Worm (Caenorhabditis elegans) whole organism, L1 larva: ENCODE measurements around the gene hrpa-2.

Source experiments
- C04F5.9 ChIP-seq: sonication (generic microtip); optimal IDR thresholded peaks from 2 replicates; lab custom pipeline; 2016; ENCODE audit warnings: missing genetic modification characterization, missing compliant biosample characterization
- C16A3.4 ChIP-seq: fragments of 150-350 bp; optimal IDR thresholded peaks from 2 replicates; lab custom pipeline; 2014; ENCODE audit warnings: missing biosample characterization, missing genetic modification characterization
- alr-1 ChIP-seq: fragments of 200-800 bp; sonication (Bioruptor generic); optimal IDR thresholded peaks from 2 replicates; lab custom pipeline; 2018; ENCODE audit warnings: borderline replicate concordance, mild to moderate bottlenecking, missing genetic modification characterization, missing compliant biosample characterization
- aly-2 ChIP-seq: fragments of 150-350 bp; optimal IDR thresholded peaks from 2 replicates; lab custom pipeline; 2014; ENCODE audit warnings: missing biosample characterization, missing genetic modification characterization
- blmp-1 ChIP-seq: fragments of 150-350 bp; optimal IDR thresholded peaks from 2 replicates; lab custom pipeline; 2014; ENCODE audit warnings: missing biosample characterization, missing genetic modification characterization
- ceh-82 ChIP-seq, 3 experiments: fragments of 150-350 bp in 1 of 3; sonication (generic microtip) in 2 of 3; optimal IDR thresholded peaks; 2 replicates each; lab custom pipeline; 2014 to 2017; ENCODE audit warnings: missing biosample characterization in 3 of 3, missing genetic modification characterization in 3 of 3
- ceh-88 ChIP-seq: fragments of 200-800 bp; sonication (Bioruptor generic); IDR thresholded peaks from 2 replicates; pipeline ENCODE4 v1.3.6; 2022; ENCODE audit warnings: missing genetic modification characterization, missing compliant biosample characterization
- dpl-1 ChIP-seq, 3 experiments: fragments of 150-350 bp in 2 of 3; sonication (generic microtip) in 1 of 3; optimal IDR thresholded peaks; 2 replicates each; lab custom pipeline; 2014 to 2017; ENCODE audit warnings: missing biosample characterization in 3 of 3, missing genetic modification characterization in 3 of 3, missing genetic modification reagents in 3 of 3
- egl-13 ChIP-seq: sonication (generic microtip); optimal IDR thresholded peaks from 2 replicates; lab custom pipeline; 2016; ENCODE audit warnings: missing genotype, missing genetic modification reagents, missing genetic modification characterization, missing compliant biosample characterization
- elt-2 ChIP-seq: sonication (generic microtip); optimal IDR thresholded peaks from 2 replicates; lab custom pipeline; 2016; ENCODE audit warnings: missing genetic modification characterization, mild to moderate bottlenecking, inconsistent platforms, missing compliant biosample characterization, missing genetic modification reagents
- ets-5 ChIP-seq: fragments of 200-800 bp; sonication (Bioruptor generic); IDR thresholded peaks from 2 replicates; pipeline ENCODE4 v1.3.6; 2022; ENCODE audit warnings: missing genetic modification characterization, missing compliant biosample characterization
- fkh-10 ChIP-seq: sonication (generic microtip); optimal IDR thresholded peaks from 2 replicates; lab custom pipeline; 2017; ENCODE audit warnings: missing biosample characterization, missing genetic modification reagents, missing genetic modification characterization
- fkh-8 ChIP-seq: sonication (generic microtip); optimal IDR thresholded peaks from 2 replicates; lab custom pipeline; 2016; ENCODE audit warnings: mild to moderate bottlenecking, missing genetic modification characterization, missing compliant biosample characterization
- fos-1 ChIP-seq: fragments of 150-350 bp; optimal IDR thresholded peaks from 2 replicates; lab custom pipeline; 2014; ENCODE audit warnings: missing biosample characterization, missing genetic modification characterization
- hlh-17 ChIP-seq: fragments of 200-800 bp; sonication (Bioruptor generic); optimal IDR thresholded peaks from 2 replicates; lab custom pipeline; 2018; ENCODE audit warnings: missing genetic modification characterization, mild to moderate bottlenecking, missing compliant biosample characterization, moderate library complexity, borderline replicate concordance
- hlh-4 ChIP-seq: sonication (generic microtip); optimal IDR thresholded peaks from 2 replicates; lab custom pipeline; 2016; ENCODE audit warnings: mild to moderate bottlenecking, missing genetic modification characterization, missing compliant biosample characterization
- hpl-2 ChIP-seq: fragments of 150-350 bp; optimal IDR thresholded peaks from 2 replicates; lab custom pipeline; 2014; ENCODE audit warnings: missing biosample characterization, missing genetic modification reagents, missing genetic modification characterization
- irx-1 ChIP-seq: sonication (generic microtip); optimal IDR thresholded peaks from 2 replicates; lab custom pipeline; 2016; ENCODE audit warnings: missing genetic modification characterization, missing compliant biosample characterization
- jun-1 ChIP-seq: fragments of 150-350 bp; optimal IDR thresholded peaks from 2 replicates; lab custom pipeline; 2014; ENCODE audit warnings: missing biosample characterization, missing genetic modification reagents, missing genetic modification characterization
- lin-14 ChIP-seq: fragments of 200-800 bp; sonication (Bioruptor generic); optimal IDR thresholded peaks from 2 replicates; lab custom pipeline; 2018; ENCODE audit warnings: mild to moderate bottlenecking, missing genetic modification characterization, moderate library complexity, missing compliant biosample characterization
- lir-3 ChIP-seq: sonication (generic microtip); optimal IDR thresholded peaks from 2 replicates; lab custom pipeline; 2016; ENCODE audit warnings: mild to moderate bottlenecking, missing genetic modification characterization, moderate library complexity, missing compliant biosample characterization; ENCODE audit not compliant: poor library complexity
- lsy-2 ChIP-seq, 2 experiments: fragments of 150-350 bp; optimal IDR thresholded peaks; 2 replicates each; lab custom pipeline; 2014; ENCODE audit warnings: missing biosample characterization in 2 of 2, missing genetic modification characterization in 2 of 2
- mef-2 ChIP-seq: fragments of 150-350 bp; optimal IDR thresholded peaks from 2 replicates; lab custom pipeline; 2014; ENCODE audit warnings: missing biosample characterization, missing genetic modification characterization
- nhr-11 ChIP-seq: fragments of 150-350 bp; optimal IDR thresholded peaks from 2 replicates; lab custom pipeline; 2014; ENCODE audit warnings: missing biosample characterization, missing genetic modification characterization
- nhr-12 ChIP-seq: sonication (generic microtip); optimal IDR thresholded peaks from 2 replicates; lab custom pipeline; 2017; ENCODE audit warnings: missing biosample characterization, missing genetic modification characterization
- nhr-20 ChIP-seq: sonication (generic microtip); optimal IDR thresholded peaks from 2 replicates; lab custom pipeline; 2016; ENCODE audit warnings: mild to moderate bottlenecking, missing genetic modification characterization, missing compliant biosample characterization
- nhr-237 ChIP-seq: fragments of 150-350 bp; optimal IDR thresholded peaks from 2 replicates; lab custom pipeline; 2014; ENCODE audit warnings: missing biosample characterization, missing genetic modification characterization
- nhr-71 ChIP-seq: sonication (generic microtip); optimal IDR thresholded peaks from 2 replicates; lab custom pipeline; 2016; ENCODE audit warnings: mild to moderate bottlenecking, missing genetic modification characterization, moderate library complexity, missing compliant biosample characterization
- nhr-76 ChIP-seq: sonication (generic microtip); optimal IDR thresholded peaks from 2 replicates; lab custom pipeline; 2017; ENCODE audit warnings: missing biosample characterization, missing genetic modification characterization
- nhr-77 ChIP-seq: fragments of 150-350 bp; optimal IDR thresholded peaks from 2 replicates; lab custom pipeline; 2014; ENCODE audit warnings: missing biosample characterization, missing genetic modification characterization
- nhr-85 ChIP-seq: sonication (generic microtip); peaks from one replicate; lab custom pipeline; 2016; ENCODE audit warnings: missing genetic modification characterization, inconsistent platforms, missing compliant biosample characterization
- pag-3 ChIP-seq: sonication (generic microtip); optimal IDR thresholded peaks from 2 replicates; lab custom pipeline; 2017; ENCODE audit warnings: missing genetic modification characterization, mild to moderate bottlenecking, missing compliant biosample characterization, antibody characterized with exemption, borderline replicate concordance; ENCODE audit not compliant: insufficient read depth
- pax-3 ChIP-seq: fragments of 200-800 bp; sonication (Bioruptor generic); optimal IDR thresholded peaks from 2 replicates; lab custom pipeline; 2018; ENCODE audit warnings: mild to moderate bottlenecking, missing genetic modification characterization, moderate library complexity, missing compliant biosample characterization
- pqm-1 ChIP-seq: sonication (generic microtip); optimal IDR thresholded peaks from 3 replicates; lab custom pipeline; 2017; ENCODE audit warnings: missing biosample characterization, missing genetic modification characterization
- rnt-1 ChIP-seq: sonication (generic microtip); optimal IDR thresholded peaks from 2 replicates; lab custom pipeline; 2016; ENCODE audit warnings: mild to moderate bottlenecking, missing genetic modification characterization, moderate library complexity, missing compliant biosample characterization
- snu-23 ChIP-seq: sonication (generic microtip); optimal IDR thresholded peaks from 2 replicates; lab custom pipeline; 2016; ENCODE audit warnings: missing genetic modification characterization, missing compliant biosample characterization
- sox-4 ChIP-seq: sonication (generic microtip); optimal IDR thresholded peaks from 2 replicates; lab custom pipeline; 2016; ENCODE audit warnings: missing genetic modification characterization, missing compliant biosample characterization
- tbx-2 ChIP-seq: sonication (generic microtip); optimal IDR thresholded peaks from 2 replicates; lab custom pipeline; 2016; ENCODE audit warnings: missing genetic modification characterization, missing compliant biosample characterization
- unc-130 ChIP-seq: fragments of 150-350 bp; optimal IDR thresholded peaks from 2 replicates; lab custom pipeline; 2017; ENCODE audit warnings: missing biosample characterization, missing genetic modification characterization, inconsistent platforms
- unc-62 ChIP-seq: fragments of 150-350 bp; optimal IDR thresholded peaks from 2 replicates; lab custom pipeline; 2014; ENCODE audit warnings: missing biosample characterization, missing genetic modification reagents, missing genetic modification characterization
- vab-15 ChIP-seq: sonication (generic microtip); optimal IDR thresholded peaks from 2 replicates; lab custom pipeline; 2017; ENCODE audit warnings: missing genotype, mild to moderate bottlenecking, missing genetic modification characterization, missing compliant biosample characterization
- zip-4 ChIP-seq: fragments of 200-800 bp; sonication (Bioruptor generic); optimal IDR thresholded peaks from 2 replicates; lab custom pipeline; 2018; ENCODE audit warnings: mild to moderate bottlenecking, missing genetic modification characterization, moderate library complexity, missing compliant biosample characterization

hrpa-2 gene

ce11 chrX:5202399-5202798 is 13.8 kb upstream of the hrpa-2 start:
- no peak for TF ChIP-seq nhr-71 (tag; lab: Kevin White, UChicago)
- peak; percentile 38 for TF ChIP-seq elt-2 (tag; lab: Kevin White, UChicago)
- TF ChIP-seq, all 84 proteins: peak for 1

DNA sequence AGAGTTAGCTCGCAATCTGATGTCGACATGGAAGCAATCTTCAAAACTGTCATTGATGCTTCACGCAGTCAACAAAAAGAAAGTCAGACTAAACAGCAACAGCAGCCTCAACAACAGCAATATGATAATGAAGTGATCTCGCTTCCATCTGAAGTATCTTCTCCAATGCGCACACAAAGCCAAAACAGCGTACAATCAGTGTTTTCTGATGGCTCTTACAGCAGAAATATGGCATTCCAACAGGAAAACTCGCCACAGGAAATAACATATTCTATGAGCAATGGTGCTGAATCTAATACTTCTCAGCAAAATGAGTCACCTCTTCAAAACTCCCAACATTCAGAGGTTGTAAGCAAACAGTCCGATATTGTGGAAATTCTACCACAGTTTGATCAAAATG is 13.2 kb upstream of the hrpa-2 start:
- TF ChIP-seq vab-15 (tag; lab: Kevin White, UChicago) (no peak), egl-13 (tag; lab: Kevin White, UChicago) (no peak), sox-4 (tag; lab: Kevin White, UChicago) (no peak), pqm-1 (tag; lab: Kevin White, UChicago) (no peak), jun-1 (tag; lab: Kevin White, UChicago) (no peak), dpl-1 (GFP tag; optimal IDR thresholded peaks at IDR 0.05; lab: Kevin White, UChicago) (no peak)

- TF ChIP-seq nhr-77 (tag; lab: Kevin White, UChicago), result no peak
- TF ChIP-seq ets-5 (GFP tag; lab: Robert Waterston, UW), result no peak
- TF ChIP-seq fkh-8 (tag; lab: Kevin White, UChicago), result no peak
- no peak for TF ChIP-seq fkh-10 (GFP tag; lab: Kevin White, UChicago)
- TF ChIP-seq lin-14 (GFP tag; lab: Kevin White, UChicago), result peak; percentile 45
- no peak for TF ChIP-seq sox-4 (tag; lab: Kevin White, UChicago)
- no peak for TF ChIP-seq blmp-1
- TF ChIP-seq snu-23 (GFP tag; lab: Kevin White, UChicago), result peak; percentile 9
- TF ChIP-seq hlh-4, result no peak
- TF ChIP-seq nhr-71 (tag; lab: Kevin White, UChicago), result peak; percentile 1
- TF ChIP-seq tbx-2, result no peak
- no peak for TF ChIP-seq hpl-2
- peak; percentile 58 for TF ChIP-seq rnt-1 (tag; lab: Kevin White, UChicago)
- no peak for TF ChIP-seq zip-4 (GFP tag; lab: Kevin White, UChicago)
- no peak for TF ChIP-seq nhr-11
- peak in 1 of 3 experiments; percentile 17 for TF ChIP-seq ceh-82 (tag; optimal IDR thresholded peaks at IDR 0.05; lab: Kevin White, UChicago)
Observed at ce11 chrX:5205561-5205960, 10.6 kb upstream of the hrpa-2 start, which contains the start of gene H28G03.2. Gene H28G03.2, plus strand, starts transcription at chrX:5205760.

ce11 chrX:5207819-5208218 is 8.3 kb upstream of the hrpa-2 start:
- TF ChIP-seq irx-1 (tag; lab: Kevin White, UChicago) (no peak), unc-62 (no peak), lsy-2 (tag; optimal IDR thresholded peaks at IDR 0.05; lab: Kevin White, UChicago) (peak in 1 of 2 experiments; percentile 2), nhr-20 (peak; percentile 9), hpl-2 (no peak)

- TF ChIP-seq C16A3.4 (tag; lab: Kevin White, UChicago) (no peak), aly-2 (tag; lab: Kevin White, UChicago) (no peak), nhr-12 (no peak), nhr-76 (tag; lab: Kevin White, UChicago) (no peak), C04F5.9 (no peak), nhr-77 (tag; lab: Kevin White, UChicago) (no peak), unc-62 (no peak), nhr-71 (tag; lab: Kevin White, UChicago) (peak; percentile 31), alr-1 (no peak), lin-14 (GFP tag; lab: Kevin White, UChicago) (no peak), unc-130 (tag; lab: Kevin White, UChicago) (no peak), nhr-237 (no peak), irx-1 (tag; lab: Kevin White, UChicago) (no peak), nhr-85 (tag; lab: Kevin White, UChicago) (no peak), hlh-17 (GFP tag; lab: Kevin White, UChicago) (no peak), pag-3 (tag; lab: Kevin White, UChicago) (peak; percentile 51), lir-3 (no peak), fos-1 (tag; lab: Kevin White, UChicago) (no peak), pax-3 (no peak), zip-4 (GFP tag; lab: Kevin White, UChicago) (no peak), ceh-88 (GFP tag; lab: Robert Waterston, UW) (no peak), rnt-1 (tag; lab: Kevin White, UChicago) (peak; percentile 25), mef-2 (no peak)
- TF ChIP-seq, all 84 proteins: peak for 3
Observed at ce11 chrX:5208326-5208725, 7.8 kb upstream of the hrpa-2 start.
